Fruit fly (Drosophila melanogaster): ENCODE measurements around the gene unc-13-4A.

The unc-13-4A gene

DNA sequence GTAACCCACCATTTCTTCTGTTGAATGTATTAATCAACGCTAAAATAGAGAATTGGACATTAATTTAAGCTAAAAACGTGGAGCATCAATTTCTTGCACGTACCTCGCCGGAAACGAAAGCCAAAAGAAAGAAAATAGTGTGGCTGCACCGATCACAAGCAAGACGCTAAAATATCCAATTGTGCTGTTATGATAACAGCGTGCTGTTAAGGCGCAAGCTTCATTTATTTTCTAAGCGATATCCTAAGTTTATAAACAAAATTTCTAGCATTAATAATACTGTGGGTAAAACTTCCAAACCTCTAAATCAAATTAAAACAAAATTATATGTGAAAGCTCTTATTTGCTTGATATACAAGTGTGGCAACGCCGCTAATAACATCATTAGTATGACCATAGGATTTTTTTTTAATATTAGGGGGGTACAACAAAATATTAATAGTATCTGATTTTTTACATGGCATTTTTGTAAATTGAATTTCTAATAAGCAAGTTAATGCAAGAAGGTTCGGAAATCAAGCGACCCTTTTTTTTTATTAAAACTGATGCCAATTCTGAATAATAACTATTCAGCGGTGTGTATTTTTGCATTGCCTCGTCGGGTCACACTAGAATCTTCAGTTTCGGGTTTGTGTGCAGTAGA, 71.4 kb downstream of the unc-13-4A start, which contains the start of the genes RpL18 and Neos (continued):
- peak in 1 of 2 experiments; percentile 47 for TF ChIP-seq Eip74EF (GFP tag; optimal IDR thresholded peaks at IDR 0.05)
- peak; percentile 41; the same call in 1 of the 2 replicates for TF ChIP-seq Awh (GFP tag; IDR thresholded peaks at IDR 0.05)
- TF ChIP-seq CG10274 (GFP tag; optimal IDR thresholded peaks at IDR 0.05), result peak; percentile 56
- no peak for TF ChIP-seq nerfin-2 (GFP tag; IDR thresholded peaks at IDR 0.05; ENCODE audit: partially characterized antibody)
- TF ChIP-seq odd (GFP tag; optimal IDR thresholded peaks at IDR 0.05), result peak; percentile 88
- no peak for TF ChIP-seq Scr (GFP tag; IDR thresholded peaks at IDR 0.05; ENCODE audit: partially characterized antibody)
- TF ChIP-seq CG7839 (tag; optimal IDR thresholded peaks at IDR 0.05), result peak; percentile 55
- peak; percentile 43; the same call in 1 of the 2 replicates for TF ChIP-seq NFAT (GFP tag; IDR thresholded peaks at IDR 0.05)
- no peak; the same call in 1 of the 3 replicates for TF ChIP-seq dysf (GFP tag; IDR thresholded peaks at IDR 0.05)
- no peak for TF ChIP-seq yki (optimal IDR thresholded peaks at IDR 0.05)
- peak; percentile 23; the same call in 1 of the 2 replicates for TF ChIP-seq CG4730 (GFP tag; IDR thresholded peaks at IDR 0.05)
- TF ChIP-seq Asciz (GFP tag; optimal IDR thresholded peaks at IDR 0.05), result peak; percentile 75
- TF ChIP-seq HLH3B (GFP tag; IDR thresholded peaks at IDR 0.05), result no peak
- TF ChIP-seq tna (GFP tag; IDR thresholded peaks at IDR 0.05; ENCODE audit: partially characterized antibody), result no peak
- TF ChIP-seq fru (optimal IDR thresholded peaks at IDR 0.05), result no peak
- TF ChIP-seq CG16863 (GFP tag; optimal IDR thresholded peaks at IDR 0.05), result peak; percentile 55
- TF ChIP-seq lab (GFP tag; optimal IDR thresholded peaks at IDR 0.05), result peak; percentile 91
- peak; percentile 64 for TF ChIP-seq bigmax (GFP tag; optimal IDR thresholded peaks at IDR 0.05)
- no peak for TF ChIP-seq CG8478 (optimal IDR thresholded peaks at IDR 0.05)
- TF ChIP-seq CG10565 (GFP tag; optimal IDR thresholded peaks at IDR 0.05), result no peak
- peak; percentile 71 for TF ChIP-seq seq (GFP tag; IDR thresholded peaks at IDR 0.05)
- peak; percentile 39; the same call in 1 of the 2 replicates for TF ChIP-seq esg (GFP tag; conservative IDR thresholded peaks at IDR 0.05)
- TF ChIP-seq lbe (GFP tag; optimal IDR thresholded peaks at IDR 0.05), result peak; percentile 46
- peak; percentile 54 for TF ChIP-seq NC2α (GFP tag; optimal IDR thresholded peaks at IDR 0.05)
- TF ChIP-seq CG5245 (GFP tag; optimal IDR thresholded peaks at IDR 0.05), result peak; percentile 46
- 0 out of 4 replicates have a peak, but pooled peaks have one; percentile 26 for TF ChIP-seq Gug (GFP tag; IDR thresholded peaks at IDR 0.05)
- TF ChIP-seq chm (GFP tag; IDR thresholded peaks at IDR 0.05), result peak; percentile 76
- TF ChIP-seq CG8359 (GFP tag; optimal IDR thresholded peaks at IDR 0.05; ENCODE audit: borderline replicate concordance), result no peak
- no peak for TF ChIP-seq ftz-f1 (GFP tag; optimal IDR thresholded peaks at IDR 0.05)
- peak; percentile 35 for TF ChIP-seq Spps (tag; optimal IDR thresholded peaks at IDR 0.05)
- peak; percentile 91 for TF ChIP-seq CG7987 (GFP tag; optimal IDR thresholded peaks at IDR 0.05)
- peak; percentile 63 for TF ChIP-seq CoRest (tag; optimal IDR thresholded peaks at IDR 0.05)
- peak; percentile 61; the same call in 1 of the 2 replicates for TF ChIP-seq MBD-R2 (GFP tag; IDR thresholded peaks at IDR 0.05)
- TF ChIP-seq gcm2 (GFP tag; optimal IDR thresholded peaks at IDR 0.05), result peak; percentile 66
- TF ChIP-seq YL-1 (GFP tag; optimal IDR thresholded peaks at IDR 0.05), result peak; percentile 85
- peak; percentile 78 for TF ChIP-seq Hsf (GFP tag; optimal IDR thresholded peaks at IDR 0.05)
- peak; percentile 68 for TF ChIP-seq CG13424 (tag; optimal IDR thresholded peaks at IDR 0.05)
- peak; percentile 54 to 68 for TF ChIP-seq Hr51 (GFP tag; optimal IDR thresholded peaks at IDR 0.05)
- peak; percentile 36 for TF ChIP-seq cato (GFP tag; optimal IDR thresholded peaks at IDR 0.05; ENCODE audit: borderline replicate concordance)
- 0 out of 4 replicates have a peak, but pooled peaks have one; percentile 41 for TF ChIP-seq Dll (GFP tag; IDR thresholded peaks at IDR 0.05; ENCODE audit: partially characterized antibody)
- TF ChIP-seq Sox100B (GFP tag; optimal IDR thresholded peaks at IDR 0.05), result peak; percentile 79
- TF ChIP-seq zf30C (GFP tag; optimal IDR thresholded peaks at IDR 0.05), result no peak
- TF ChIP-seq CG34376 (GFP tag; optimal IDR thresholded peaks at IDR 0.05), result peak; percentile 89
- no peak for TF ChIP-seq pita (GFP tag; optimal IDR thresholded peaks at IDR 0.05)
- TF ChIP-seq zfh2 (GFP tag; optimal IDR thresholded peaks at IDR 0.05), result peak; percentile 52
- TF ChIP-seq Opbp (GFP tag; IDR thresholded peaks at IDR 0.05; ENCODE audit: partially characterized antibody), result no peak
- TF ChIP-seq grau (tag; optimal IDR thresholded peaks at IDR 0.05), result peak; percentile 59
- TF ChIP-seq en (GFP tag; optimal IDR thresholded peaks at IDR 0.05), result peak; percentile 57
- TF ChIP-seq trem (tag; optimal IDR thresholded peaks at IDR 0.05), result peak; percentile 79
